Worm (Caenorhabditis elegans): ENCODE results near the gene F42C5.6.

The F42C5.6 gene

DNA sequence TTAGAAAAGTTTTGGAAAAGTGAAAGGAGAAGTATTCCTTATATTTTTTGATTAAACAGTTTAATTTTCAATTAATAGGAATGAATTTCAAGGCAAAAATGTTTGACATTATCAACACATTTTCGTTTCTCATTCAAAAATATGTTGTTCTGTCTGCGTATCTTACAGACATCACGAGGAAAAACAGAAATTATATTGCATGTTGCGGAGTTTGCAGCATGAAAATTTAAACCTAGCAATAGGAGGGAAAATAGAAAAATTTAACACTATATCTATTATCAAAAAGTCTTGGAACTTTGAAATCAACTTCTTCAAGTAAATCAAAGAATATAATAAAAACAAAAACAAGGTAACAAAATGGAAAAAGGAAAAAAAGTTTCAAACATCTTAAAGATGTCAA is 17.8 kb downstream of the F42C5.6 start:
- TF ChIP-seq dve-1 (tag; optimal IDR thresholded peaks at IDR 0.05) = no peak
- TF ChIP-seq hlh-13 (GFP tag; optimal IDR thresholded peaks at IDR 0.05) = no peak
- no peak for TF ChIP-seq ceh-45 (GFP tag; IDR thresholded peaks at IDR 0.05)
- TF ChIP-seq ceh-6 (GFP tag; optimal IDR thresholded peaks at IDR 0.05) = no peak
- TF ChIP-seq C38D4.7 (GFP tag; optimal IDR thresholded peaks at IDR 0.05) = no peak
- no peak for TF ChIP-seq ama-1 (optimal IDR thresholded peaks at IDR 0.05)
- no peak for TF ChIP-seq ceh-18 (tag; optimal IDR thresholded peaks at IDR 0.05)
- no peak for TF ChIP-seq K09A11.1 (tag; optimal IDR thresholded peaks at IDR 0.05; ENCODE audit: insufficient read depth)
- no peak for TF ChIP-seq rnt-1 (tag; optimal IDR thresholded peaks at IDR 0.05)
- TF ChIP-seq odd-2 (tag; optimal IDR thresholded peaks at IDR 0.05) = no peak

- no peak for TF ChIP-seq T23F11.4 (GFP tag; optimal IDR thresholded peaks at IDR 0.05)
- no peak for TF ChIP-seq ceh-18 (tag; optimal IDR thresholded peaks at IDR 0.05)
- TF ChIP-seq tbx-7 (tag; optimal IDR thresholded peaks at IDR 0.05) = no peak
- no peak for TF ChIP-seq hlh-15 (tag; optimal IDR thresholded peaks at IDR 0.05)
- no peak for TF ChIP-seq ama-1 (optimal IDR thresholded peaks at IDR 0.05)
- TF ChIP-seq eyg-1 (tag; optimal IDR thresholded peaks at IDR 0.05) = no peak
Observed at ce11 chrIV:7287474-7287873, 21.4 kb downstream of the F42C5.6 start, which contains the start of gene F42C5.3. Gene F42C5.3, minus strand, starts transcription at chrIV:7287574.

ce11 chrIV:7285839-7286238 is 23.0 kb downstream of the F42C5.6 start, which contains the start of gene C06E4.8:
Gene C06E4.8, minus strand, starts transcription at chrIV:7285875.
- TF ChIP-seq zip-5 (tag; optimal IDR thresholded peaks at IDR 0.05) (no peak), ceh-48 (tag; optimal IDR thresholded peaks at IDR 0.05) (no peak), C08G9.2 (tag; optimal IDR thresholded peaks at IDR 0.05) (no peak), dmd-4 (tag; optimal IDR thresholded peaks at IDR 0.05; ENCODE audit: borderline replicate concordance) (no peak), gmeb-2 (tag; optimal IDR thresholded peaks at IDR 0.05) (no peak), nhr-232 (tag; optimal IDR thresholded peaks at IDR 0.05) (no peak), unc-55 (GFP tag; optimal IDR thresholded peaks at IDR 0.05) (no peak)

DNA sequence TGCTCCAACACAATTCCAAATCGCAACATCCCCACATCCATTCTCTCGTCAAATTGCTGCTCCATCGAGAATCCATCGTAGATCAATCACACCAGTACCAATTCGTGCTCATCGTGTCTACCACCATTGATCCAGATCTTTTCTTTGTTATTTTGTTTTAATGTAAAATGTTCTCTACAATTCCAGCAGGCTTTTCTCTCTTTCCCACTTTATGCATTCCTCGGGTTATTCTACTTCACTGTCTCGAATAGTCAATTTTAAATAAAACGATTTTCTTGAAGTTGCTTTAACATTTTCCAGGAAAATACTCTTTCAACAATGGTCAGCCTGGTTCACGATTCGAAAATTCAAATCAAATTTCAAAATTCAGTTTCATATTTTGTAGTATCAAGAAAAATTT is 25.9 kb downstream of the F42C5.6 start, which contains the start of gene C06E4.1:
TSS of gene C06E4.1 (plus strand) at position 301 of the 400 bp plus-strand sequence.
- no peak for TF ChIP-seq ref-2 (tag; optimal IDR thresholded peaks at IDR 0.05)
- no peak for TF ChIP-seq nhr-11 (tag; optimal IDR thresholded peaks at IDR 0.05)
- TF ChIP-seq unc-86 (tag; optimal IDR thresholded peaks at IDR 0.05) = no peak
- no peak for TF ChIP-seq ztf-16 (tag; optimal IDR thresholded peaks at IDR 0.05)
- TF ChIP-seq Y22D7AL.16 (tag; optimal IDR thresholded peaks at IDR 0.05) = no peak
- TF ChIP-seq ceh-6 (GFP tag; optimal IDR thresholded peaks at IDR 0.05) = no peak

DNA sequence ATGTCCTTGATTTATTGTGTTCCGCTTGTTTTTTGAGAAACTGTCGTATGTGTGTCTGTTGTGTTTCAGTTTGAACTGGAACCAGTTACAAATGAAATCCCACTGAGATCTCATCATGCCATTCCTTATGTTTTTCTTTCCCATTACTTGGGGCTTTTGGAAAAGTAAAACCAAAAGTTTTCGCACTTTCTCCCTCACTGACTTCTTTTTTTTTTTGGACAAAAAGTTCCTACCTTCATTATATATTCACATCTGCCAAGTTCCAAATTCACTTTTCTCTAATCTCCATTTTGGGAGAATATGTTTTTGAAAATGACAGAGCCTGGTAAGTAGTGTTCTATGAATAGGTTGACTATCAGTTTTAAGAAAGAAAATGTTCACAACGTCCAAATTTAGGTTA is 32.2 kb downstream of the F42C5.6 start, which contains the start of gene C06E4.2:
TSS of gene C06E4.2 (plus strand) at position 301 of the 400 bp plus-strand sequence.
- no peak for TF ChIP-seq ceh-24 (tag; optimal IDR thresholded peaks at IDR 0.05)
- TF ChIP-seq ama-1 (optimal IDR thresholded peaks at IDR 0.05) = no peak
- no peak for TF ChIP-seq dve-1 (tag; optimal IDR thresholded peaks at IDR 0.05)
- TF ChIP-seq hlh-30 (tag; optimal IDR thresholded peaks at IDR 0.05; ENCODE audit: insufficient read depth) = no peak
- TF ChIP-seq madf-2 (tag; optimal IDR thresholded peaks at IDR 0.05) = no peak
- no peak for TF ChIP-seq unc-42 (tag; optimal IDR thresholded peaks at IDR 0.05)
- no peak for TF ChIP-seq sdc-2 (tag; optimal IDR thresholded peaks at IDR 0.05)
- no peak for TF ChIP-seq sox-4 (tag; optimal IDR thresholded peaks at IDR 0.05)
- TF ChIP-seq ceh-34 (tag; optimal IDR thresholded peaks at IDR 0.05) = no peak
- TF ChIP-seq ceh-2 (tag; optimal IDR thresholded peaks at IDR 0.05) = no peak
- no peak for TF ChIP-seq ceh-48 (tag; optimal IDR thresholded peaks at IDR 0.05)
